Fruit fly (Drosophila melanogaster) whole organism, prepupa: Measurements from ENCODE around the gene CG6254.
A peak's percentile ranks its signal among the peaks of the same experiment; 100 is the strongest.

Source experiments
- CG6792 ChIP-seq: fragments of 200-800 bp; sonication (Bioruptor generic); optimal IDR thresholded peaks from 3 replicates; lab custom pipeline; 2016; ENCODE audit warnings: missing biosample characterization, missing genetic modification characterization
- Eip75B ChIP-seq: fragments of 200-800 bp; sonication (Bioruptor generic); optimal IDR thresholded peaks from 3 replicates; lab custom pipeline; 2016; ENCODE audit warnings: missing biosample characterization, missing genetic modification characterization
- Hr38 ChIP-seq: sonication (Bioruptor generic); optimal IDR thresholded peaks from 2 replicates; lab custom pipeline; 2016; ENCODE audit warnings: missing biosample characterization, missing genetic modification characterization
- Hr39 ChIP-seq: fragments of 200-800 bp; sonication (Bioruptor generic); optimal IDR thresholded peaks from 2 replicates; lab custom pipeline; 2016; ENCODE audit warnings: missing biosample characterization, missing genetic modification characterization
- Sox102F ChIP-seq: fragments of 200-800 bp; sonication (Bioruptor generic); optimal IDR thresholded peaks from 2 replicates; lab custom pipeline; 2016; ENCODE audit warnings: missing biosample characterization, mild to moderate bottlenecking, missing genetic modification characterization
- eg ChIP-seq: fragments of 200-800 bp; sonication (Bioruptor generic); IDR thresholded peaks from 3 replicates; pipeline ENCODE4 v1.3.6; 2022; ENCODE audit warnings: missing biosample characterization, missing genetic modification characterization
- fd85E ChIP-seq: fragments of 200-800 bp; sonication (Bioruptor generic); optimal IDR thresholded peaks from 3 replicates; lab custom pipeline; 2016; ENCODE audit warnings: missing biosample characterization, missing genetic modification characterization
- fkh ChIP-seq: fragments of 200-800 bp; sonication (Bioruptor generic); optimal IDR thresholded peaks from 3 replicates; lab custom pipeline; 2017; ENCODE audit warnings: missing biosample characterization, mild to moderate bottlenecking, missing genetic modification characterization, moderate library complexity

DNA sequence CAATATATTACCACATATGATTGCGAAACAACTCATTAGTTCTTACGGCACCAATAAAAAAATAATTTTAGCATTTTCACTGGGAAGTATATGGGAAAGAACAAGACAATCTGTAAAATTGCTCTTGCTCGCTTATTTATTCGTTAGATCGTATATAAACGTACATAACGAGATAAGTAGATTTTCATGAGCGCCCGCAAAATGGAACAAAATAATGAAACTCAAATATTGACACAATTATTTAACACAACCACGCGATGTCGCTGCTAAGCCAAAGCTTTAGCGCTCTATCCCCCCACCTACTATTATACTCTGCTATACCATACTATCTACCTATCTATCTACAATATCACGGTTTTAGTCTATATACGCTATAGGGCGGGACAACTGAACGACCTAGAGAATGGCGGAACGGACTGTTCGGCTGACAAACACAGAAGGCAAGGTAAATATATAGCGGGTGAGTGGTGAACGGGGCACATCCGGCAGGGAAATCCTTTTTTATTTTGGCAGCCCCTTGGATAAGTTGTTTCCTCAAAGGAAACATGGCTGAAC is 30.1 kb downstream of the CG6254 start:
- TF ChIP-seq Eip75B (GFP tag; lab: Kevin White, UChicago) (no peak), Hr38 (GFP tag; lab: Kevin White, UChicago) (no peak), CG6792 (no peak), Sox102F (GFP tag; lab: Kevin White, UChicago) (no peak), Hr39 (GFP tag; lab: Kevin White, UChicago) (no peak), fkh (GFP tag; lab: Kevin White, UChicago) (peak; percentile 80), fd85E (no peak), eg (GFP tag; lab: Robert Waterston, UW) (no peak)
